Fruit fly (Drosophila melanogaster): ENCODE results near the gene cana.

DNA sequence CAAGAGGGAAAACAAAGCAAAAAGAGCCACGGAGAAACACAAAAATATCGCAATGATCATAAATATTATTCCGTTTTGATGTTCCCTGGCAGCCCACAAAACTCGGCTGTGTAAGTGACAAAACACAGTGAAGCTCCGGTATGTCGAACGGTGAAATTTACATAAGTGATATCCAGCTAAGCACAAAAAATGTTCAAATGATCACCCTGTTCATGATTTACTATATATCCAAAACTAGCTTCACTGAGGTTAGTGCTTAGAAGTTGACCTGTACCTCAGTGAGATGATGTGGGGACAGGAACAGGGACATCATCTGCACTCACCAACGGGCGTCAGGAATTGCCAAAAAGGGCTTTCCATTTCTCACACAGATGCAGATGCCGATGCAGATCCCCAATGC lies 36.5 kb downstream of the cana start:
- TF ChIP-seq usp (GFP tag; optimal IDR thresholded peaks at IDR 0.05) (no peak), Dll (optimal IDR thresholded peaks at IDR 0.05) (no peak), psq (optimal IDR thresholded peaks at IDR 0.05) (no peak), CG8478 (optimal IDR thresholded peaks at IDR 0.05) (no peak), EcR (GFP tag; optimal IDR thresholded peaks at IDR 0.05) (no peak)
